Fruit fly (Drosophila melanogaster) whole organism, embryonic: ENCODE results near the gene CG32462.

Experiments used
- Aef1 ChIP-seq: fragments of 200-800 bp; sonication (Bioruptor generic); IDR thresholded peaks from 3 replicates; pipeline ENCODE4 v1.3.6; 2022; ENCODE audit warnings: missing biosample characterization, missing genetic modification characterization
- B-H2 ChIP-seq: fragments of 200-800 bp; sonication (Bioruptor generic); optimal IDR thresholded peaks from 2 replicates; lab custom pipeline; 2018; ENCODE audit warnings: missing biosample characterization, mild to moderate bottlenecking, missing genetic modification characterization
- CG14710 ChIP-seq: fragments of 200-800 bp; sonication (Bioruptor generic); optimal IDR thresholded peaks from 3 replicates; lab custom pipeline; 2019; ENCODE audit warnings: missing biosample characterization, mild to moderate bottlenecking, missing genetic modification characterization, moderate library complexity
- CG15011 ChIP-seq: fragments of 200-800 bp; sonication (Bioruptor generic); optimal IDR thresholded peaks from 3 replicates; lab custom pipeline; 2018; ENCODE audit warnings: missing biosample characterization, mild to moderate bottlenecking, missing genetic modification characterization
- CG1647 ChIP-seq: fragments of 200-800 bp; sonication (Bioruptor generic); optimal IDR thresholded peaks from 3 replicates; lab custom pipeline; 2016; ENCODE audit warnings: missing biosample characterization, missing genetic modification characterization
- CG16813 ChIP-seq: fragments of 200-800 bp; sonication (Bioruptor generic); IDR thresholded peaks from 3 replicates; pipeline ENCODE4 v1.3.6; 2022; ENCODE audit warnings: missing biosample characterization, missing genetic modification characterization; ENCODE audit not compliant: partially characterized antibody
- CG18262 ChIP-seq: fragments of 200-800 bp; optimal IDR thresholded peaks from 3 replicates; lab custom pipeline; 2019; ENCODE audit warnings: missing biosample characterization, mild to moderate bottlenecking, missing genetic modification characterization, moderate library complexity
- CG34376 ChIP-seq: fragments of 200-800 bp; sonication (Bioruptor generic); optimal IDR thresholded peaks from 2 replicates; lab custom pipeline; 2018; ENCODE audit warnings: missing biosample characterization, mild to moderate bottlenecking, missing genetic modification characterization
- CG3838 ChIP-seq: fragments of 200-800 bp; sonication (Bioruptor generic); optimal IDR thresholded peaks from 3 replicates; lab custom pipeline; 2016; ENCODE audit warnings: missing biosample characterization, missing genetic modification characterization
- CG3847 ChIP-seq: fragments of 200-800 bp; sonication (Bioruptor generic); IDR thresholded peaks from 2 replicates; pipeline ENCODE4 v1.3.6; 2022; ENCODE audit warnings: missing biosample characterization, missing genetic modification characterization
- CG4424 ChIP-seq: fragments of 200-800 bp; sonication (Bioruptor generic); optimal IDR thresholded peaks from 3 replicates; lab custom pipeline; 2016; ENCODE audit warnings: missing biosample characterization, missing genetic modification characterization
- CG6254 ChIP-seq: fragments of 200-800 bp; sonication (Bioruptor generic); optimal IDR thresholded peaks from 3 replicates; lab custom pipeline; 2017; ENCODE audit warnings: mild to moderate bottlenecking, missing biosample characterization, missing genetic modification reagents, missing genetic modification characterization
- CG6654 ChIP-seq: fragments of 200-800 bp; sonication (Bioruptor generic); optimal IDR thresholded peaks from 2 replicates; lab custom pipeline; 2017; ENCODE audit warnings: missing biosample characterization, mild to moderate bottlenecking, missing genetic modification characterization
- CG6683 ChIP-seq: fragments of 200-800 bp; sonication (Bioruptor generic); optimal IDR thresholded peaks from 2 replicates; lab custom pipeline; 2017; ENCODE audit warnings: missing biosample characterization, mild to moderate bottlenecking, missing genetic modification characterization, missing genetic modification reagents
- CG7987 ChIP-seq: fragments of 200-800 bp; sonication (Bioruptor generic); optimal IDR thresholded peaks from 2 replicates; lab custom pipeline; 2018; ENCODE audit warnings: missing biosample characterization, mild to moderate bottlenecking, missing genetic modification characterization, moderate library complexity
- CG8281 ChIP-seq: fragments of 200-800 bp; sonication (Bioruptor generic); optimal IDR thresholded peaks from 2 replicates; lab custom pipeline; 2018; ENCODE audit warnings: missing biosample characterization, mild to moderate bottlenecking, missing genetic modification characterization, moderate library complexity
- CG9215 ChIP-seq: fragments of 200-800 bp; sonication (Bioruptor generic); IDR thresholded peaks from 2 replicates; pipeline ENCODE4 v1.3.6; 2022; ENCODE audit warnings: missing biosample characterization, missing genetic modification characterization
- Chrac-16 ChIP-seq: fragments of 200-800 bp; sonication (Bioruptor generic); optimal IDR thresholded peaks from 3 replicates; lab custom pipeline; 2016; ENCODE audit warnings: missing biosample characterization, missing genetic modification characterization
- Dref ChIP-seq: fragments of 200-800 bp; sonication (Bioruptor generic); IDR thresholded peaks from 2 replicates; pipeline ENCODE4 v1.3.6; 2022; ENCODE audit warnings: missing biosample characterization, missing genetic modification characterization
- Fer1 ChIP-seq: fragments of 200-800 bp; sonication (Bioruptor generic); optimal IDR thresholded peaks from 2 replicates; lab custom pipeline; 2017; ENCODE audit warnings: missing biosample characterization, mild to moderate bottlenecking, missing genetic modification characterization
- HLH4C ChIP-seq: fragments of 200-800 bp; sonication (Bioruptor generic); IDR thresholded peaks from 3 replicates; pipeline ENCODE4 v1.3.6; 2022; ENCODE audit warnings: missing biosample characterization, missing genetic modification characterization; ENCODE audit not compliant: partially characterized antibody
- HmgD ChIP-seq: fragments of 200-800 bp; sonication (Bioruptor generic); optimal IDR thresholded peaks from 3 replicates; lab custom pipeline; 2016; ENCODE audit warnings: missing biosample characterization, missing genetic modification characterization
- Hmr ChIP-seq: fragments of 200-800 bp; sonication (Bioruptor generic); optimal IDR thresholded peaks from 3 replicates; lab custom pipeline; 2017; ENCODE audit warnings: mild to moderate bottlenecking, missing biosample characterization, missing genetic modification reagents, missing genetic modification characterization
- Hmx ChIP-seq: fragments of 200-800 bp; sonication (Bioruptor generic); optimal IDR thresholded peaks from 2 replicates; lab custom pipeline; 2016; ENCODE audit warnings: missing biosample characterization, missing genetic modification characterization
- Jarid2 ChIP-seq: fragments of 200-800 bp; sonication (Bioruptor generic); optimal IDR thresholded peaks from 3 replicates; lab custom pipeline; 2017; ENCODE audit warnings: mild to moderate bottlenecking, missing biosample characterization, missing genetic modification reagents, missing genetic modification characterization
- Kr ChIP-seq: fragments of 200-800 bp; sonication (Bioruptor generic); optimal IDR thresholded peaks from 2 replicates; lab custom pipeline; 2017; ENCODE audit warnings: missing biosample characterization, mild to moderate bottlenecking, missing genetic modification characterization
- MBD-R2 ChIP-seq: fragments of 200-800 bp; sonication (Bioruptor generic); IDR thresholded peaks from 2 replicates; pipeline ENCODE4 v1.3.6; 2022; ENCODE audit warnings: missing biosample characterization, missing genetic modification characterization
- Myb ChIP-seq: fragments of 200-800 bp; sonication (Bioruptor generic); optimal IDR thresholded peaks from 2 replicates; lab custom pipeline; 2016; ENCODE audit warnings: missing biosample characterization, missing genetic modification characterization
- NFAT ChIP-seq: fragments of 200-800 bp; sonication (Bioruptor generic); IDR thresholded peaks from 2 replicates; pipeline ENCODE4 v1.3.6; 2022; ENCODE audit warnings: missing biosample characterization, missing genetic modification characterization
- NfI ChIP-seq: fragments of 200-800 bp; sonication (Bioruptor generic); optimal IDR thresholded peaks from 3 replicates; lab custom pipeline; 2018; ENCODE audit warnings: missing biosample characterization, mild to moderate bottlenecking, missing genetic modification characterization, moderate library complexity
- PHDP ChIP-seq: fragments of 200-800 bp; sonication (Bioruptor generic); optimal IDR thresholded peaks from 3 replicates; lab custom pipeline; 2018; ENCODE audit warnings: missing biosample characterization, mild to moderate bottlenecking, missing genetic modification characterization, moderate library complexity
- Side ChIP-seq: fragments of 200-800 bp; sonication (Bioruptor generic); optimal IDR thresholded peaks from 2 replicates; lab custom pipeline; 2016; ENCODE audit warnings: missing biosample characterization, missing genetic modification characterization
- Stat92E ChIP-seq, 3 experiments: fragments of >200 bp in 2 of 3; fragments of 200-800 bp in 1 of 3; sonication (Bioruptor generic) in 1 of 3; optimal IDR thresholded peaks; 2 replicates each; lab custom pipeline; 2017 to 2019; ENCODE audit warnings: missing biosample characterization in 3 of 3, missing genetic modification characterization in 3 of 3, mild to moderate bottlenecking in 1 of 3, moderate library complexity in 1 of 3
- Vsx1 ChIP-seq: fragments of 200-800 bp; sonication (Bioruptor generic); optimal IDR thresholded peaks from 2 replicates; lab custom pipeline; 2017; ENCODE audit warnings: missing biosample characterization, mild to moderate bottlenecking, missing genetic modification characterization, missing genetic modification reagents
- Xbp1 ChIP-seq: fragments of 200-800 bp; sonication (Bioruptor generic); optimal IDR thresholded peaks from 3 replicates; lab custom pipeline; 2016; ENCODE audit warnings: missing biosample characterization, mild to moderate bottlenecking, missing genetic modification characterization
- ase ChIP-seq: fragments of 200-800 bp; sonication (Bioruptor generic); IDR thresholded peaks from 3 replicates; pipeline ENCODE4 v1.3.6; 2022; ENCODE audit warnings: missing biosample characterization, missing genetic modification characterization
- crol ChIP-seq: fragments of 200-800 bp; sonication (Bioruptor generic); IDR thresholded peaks from 2 replicates; pipeline ENCODE4 v1.3.6; 2022; ENCODE audit warnings: missing biosample characterization, missing genetic modification characterization
- dati ChIP-seq: fragments of 200-800 bp; sonication (Bioruptor generic); IDR thresholded peaks from 2 replicates; pipeline ENCODE4 v1.3.6; 2022; ENCODE audit warnings: missing biosample characterization, missing genetic modification characterization
- exex ChIP-seq: fragments of 200-800 bp; sonication (Bioruptor generic); optimal IDR thresholded peaks from 4 replicates; lab custom pipeline; 2018; ENCODE audit warnings: missing biosample characterization, mild to moderate bottlenecking, missing genetic modification characterization, moderate library complexity
- fd96Cb ChIP-seq: fragments of 200-800 bp; sonication (Bioruptor generic); optimal IDR thresholded peaks from 2 replicates; lab custom pipeline; 2018; ENCODE audit warnings: missing biosample characterization, mild to moderate bottlenecking, missing genetic modification characterization, moderate library complexity
- gfzf ChIP-seq: fragments of 200-800 bp; sonication (Bioruptor generic); optimal IDR thresholded peaks from 2 replicates; lab custom pipeline; 2016; ENCODE audit warnings: missing biosample characterization, mild to moderate bottlenecking, missing genetic modification characterization, moderate library complexity
- ken ChIP-seq: fragments of 200-800 bp; sonication (Bioruptor generic); IDR thresholded peaks from 3 replicates; pipeline ENCODE4 v1.3.6; 2022; ENCODE audit warnings: missing biosample characterization, missing genetic modification characterization
- kni ChIP-seq: fragments of 200-800 bp; sonication (Bioruptor generic); optimal IDR thresholded peaks from 3 replicates; lab custom pipeline; 2017; ENCODE audit warnings: mild to moderate bottlenecking, missing biosample characterization, missing genetic modification reagents, missing genetic modification characterization
- oc ChIP-seq: fragments of 200-800 bp; sonication (Bioruptor generic); optimal IDR thresholded peaks from 2 replicates; lab custom pipeline; 2018; ENCODE audit warnings: missing biosample characterization, mild to moderate bottlenecking, missing genetic modification characterization, moderate library complexity
- row ChIP-seq: fragments of 200-800 bp; sonication (Bioruptor generic); IDR thresholded peaks from 3 replicates; pipeline ENCODE4 v1.3.6; 2022; ENCODE audit warnings: missing biosample characterization, missing genetic modification characterization
- sens-2 ChIP-seq: fragments of 200-800 bp; sonication (Bioruptor generic); IDR thresholded peaks from 2 replicates; pipeline ENCODE4 v1.3.6; 2022; ENCODE audit warnings: missing biosample characterization, missing genetic modification characterization
- sqz ChIP-seq: fragments of 200-800 bp; sonication (Bioruptor generic); optimal IDR thresholded peaks from 3 replicates; lab custom pipeline; 2018; ENCODE audit warnings: missing biosample characterization, mild to moderate bottlenecking, missing genetic modification characterization
- tna ChIP-seq: fragments of 200-800 bp; sonication (Bioruptor generic); IDR thresholded peaks from 2 replicates; pipeline ENCODE4 v1.3.6; 2022; ENCODE audit warnings: missing biosample characterization, missing genetic modification characterization; ENCODE audit not compliant: partially characterized antibody
- wdn ChIP-seq: fragments of 200-800 bp; sonication (Bioruptor generic); IDR thresholded peaks from 2 replicates; pipeline ENCODE4 v1.3.6; 2022; ENCODE audit warnings: missing biosample characterization, missing genetic modification characterization
- wek ChIP-seq: fragments of 200-800 bp; sonication (Bioruptor generic); optimal IDR thresholded peaks from 3 replicates; lab custom pipeline; 2018; ENCODE audit warnings: missing biosample characterization, mild to moderate bottlenecking, missing genetic modification characterization, moderate library complexity

CG32462 gene

dm6 chr3L:22868070-22868469 is 14.8 kb upstream of the CG32462 start, which contains the start of gene EMC4 (continued):
- peak; percentile 85 for TF ChIP-seq B-H2 (GFP tag; lab: Kevin White, UChicago)
- TF ChIP-seq Vsx1 (GFP tag; lab: Kevin White, UChicago), result no peak
- peak; percentile 25; the same call in 1 of the 2 replicates for TF ChIP-seq NFAT (GFP tag; lab: Robert Waterston, UW)
- TF ChIP-seq CG3838 (GFP tag; lab: Kevin White, UChicago), result no peak
- TF ChIP-seq NfI (GFP tag; lab: Kevin White, UChicago), result peak; percentile 52
- no peak for TF ChIP-seq CG15011 (GFP tag; lab: Kevin White, UChicago)
- TF ChIP-seq ken (GFP tag; lab: Robert Waterston, UW), result no peak; the same call in 2 of the 3 replicates
- peak; percentile 93 for TF ChIP-seq Dref (GFP tag; lab: Robert Waterston, UW)
- TF ChIP-seq tna (GFP tag; lab: Robert Waterston, UW), result peak; percentile 50; the same call in 1 of the 2 replicates
- TF ChIP-seq CG6654 (GFP tag; lab: Kevin White, UChicago), result no peak
- TF ChIP-seq dati (GFP tag; lab: Robert Waterston, UW), result no peak
- TF ChIP-seq PHDP, result peak; percentile 15
- TF ChIP-seq CG3847, result peak; percentile 76
- TF ChIP-seq HLH4C, result peak; percentile 72
- TF ChIP-seq CG1647 (GFP tag; lab: Kevin White, UChicago), result peak; percentile 24
- TF ChIP-seq CG4424, result peak; percentile 22
- TF ChIP-seq gfzf (GFP tag; lab: Kevin White, UChicago), result peak; percentile 21
- TF ChIP-seq ase (GFP tag; lab: Robert Waterston, UW), result no peak
- no peak for TF ChIP-seq CG9215 (GFP tag; lab: Robert Waterston, UW)
- no peak for TF ChIP-seq oc (tag; lab: Kevin White, UChicago)
- TF ChIP-seq crol (GFP tag; lab: Robert Waterston, UW), result no peak
- peak; percentile 71 for TF ChIP-seq MBD-R2
- peak; percentile 45 for TF ChIP-seq Side (GFP tag; lab: Kevin White, UChicago)
- TF ChIP-seq CG7987 (GFP tag; lab: Kevin White, UChicago), result peak; percentile 44
- no peak for TF ChIP-seq Jarid2
- peak; percentile 57 for TF ChIP-seq Xbp1 (GFP tag; lab: Kevin White, UChicago)
- peak; percentile 29 for TF ChIP-seq Hmr (GFP tag; lab: Kevin White, UChicago)
- TF ChIP-seq CG8281 (tag; lab: Kevin White, UChicago), result no peak
- TF ChIP-seq Myb (GFP tag; lab: Kevin White, UChicago), result peak; percentile 51
- TF ChIP-seq Kr (GFP tag; lab: Kevin White, UChicago), result no peak
- TF ChIP-seq kni (GFP tag; lab: Kevin White, UChicago), result no peak
- TF ChIP-seq exex (tag; lab: Kevin White, UChicago), result no peak
- peak; percentile 72 for TF ChIP-seq Fer1 (GFP tag; lab: Kevin White, UChicago)
- TF ChIP-seq Chrac-16 (GFP tag; lab: Kevin White, UChicago), result peak; percentile 39
- peak; percentile 21 for TF ChIP-seq sqz (GFP tag; lab: Kevin White, UChicago)
- TF ChIP-seq HmgD (GFP tag; lab: Kevin White, UChicago), result no peak
- peak; percentile 43 for TF ChIP-seq CG6683 (GFP tag; lab: Kevin White, UChicago)
- peak; percentile 10 for TF ChIP-seq CG6254 (GFP tag; lab: Kevin White, UChicago)
- TF ChIP-seq fd96Cb (tag; lab: Kevin White, UChicago), result no peak
- TF ChIP-seq Stat92E (GFP tag; optimal IDR thresholded peaks at IDR 0.05; lab: Kevin White, UChicago), result peak in 1 of 3 experiments; percentile 1
- TF ChIP-seq sens-2, result no peak
- TF ChIP-seq CG18262 (tag; lab: Kevin White, UChicago), result peak; percentile 15
- no peak for TF ChIP-seq Aef1 (GFP tag; lab: Robert Waterston, UW)
- peak; percentile 53 for TF ChIP-seq CG34376 (GFP tag; lab: Kevin White, UChicago)
- no peak for TF ChIP-seq wdn (GFP tag; lab: Robert Waterston, UW)
- no peak for TF ChIP-seq Hmx
- no peak for TF ChIP-seq wek (GFP tag; lab: Kevin White, UChicago)
- peak; percentile 69; the same call in 2 of the 3 replicates for TF ChIP-seq CG16813
- TF ChIP-seq CG14710, result peak; percentile 61
- TF ChIP-seq row (GFP tag; lab: Robert Waterston, UW), result peak; percentile 30; the same call in 1 of the 3 replicates
